Fruit fly (Drosophila melanogaster): ENCODE measurements around the gene RYa-R.

dm6 chr3R:26999452-26999851 lies 2.7 kb downstream of the RYa-R start, which contains the start of gene CG31077:
- TF ChIP-seq Hr39 (GFP tag; optimal IDR thresholded peaks at IDR 0.05) (no peak), achi (GFP tag; optimal IDR thresholded peaks at IDR 0.05) (no peak), CG8632 (GFP tag; optimal IDR thresholded peaks at IDR 0.05) (no peak), CG11294 (GFP tag; IDR thresholded peaks at IDR 0.05) (no peak), fd59A (GFP tag; optimal IDR thresholded peaks at IDR 0.05) (no peak), Eip78C (GFP tag) (no peak), Gug (GFP tag; IDR thresholded peaks at IDR 0.05) (no peak), CG10669 (GFP tag; optimal IDR thresholded peaks at IDR 0.05) (no peak), CG15336 (GFP tag; IDR thresholded peaks at IDR 0.05) (no peak)
